Fruit fly (Drosophila melanogaster) whole organism, wandering third instar larva: Measurements from ENCODE around the gene CG42329.

Source experiments
- Abd-B ChIP-seq: fragments of >200 bp; optimal IDR thresholded peaks from 2 replicates; lab custom pipeline; 2017; ENCODE audit warnings: missing biosample characterization, missing genetic modification characterization
- CG9705 ChIP-seq: fragments of 200-800 bp; sonication (Bioruptor generic); optimal IDR thresholded peaks from 2 replicates; lab custom pipeline; 2018; ENCODE audit warnings: missing biosample characterization, mild to moderate bottlenecking, missing genetic modification characterization
- Dfd ChIP-seq: fragments of >200 bp; optimal IDR thresholded peaks from 2 replicates; lab custom pipeline; 2017; ENCODE audit warnings: missing biosample characterization, missing genetic modification characterization
- Hr78 ChIP-seq: fragments of >200 bp; optimal IDR thresholded peaks from 2 replicates; lab custom pipeline; 2017; ENCODE audit warnings: missing biosample characterization, missing genetic modification characterization
- Myc ChIP-seq: fragments of >200 bp; optimal IDR thresholded peaks from 2 replicates; lab custom pipeline; 2017
- OdsH ChIP-seq: fragments of 200-800 bp; sonication (Bioruptor generic); optimal IDR thresholded peaks from 2 replicates; lab custom pipeline; 2016; ENCODE audit warnings: missing biosample characterization, mild to moderate bottlenecking, missing genetic modification characterization
- Rel ChIP-seq, 2 experiments: fragments of 200-800 bp; sonication (Bioruptor generic) in 1 of 2; optimal IDR thresholded peaks; 2 replicates in 1 of 2; 3 replicates in 1 of 2; lab custom pipeline; 2016 to 2019; ENCODE audit warnings: mild to moderate bottlenecking in 2 of 2, missing biosample characterization in 2 of 2, missing genetic modification characterization in 2 of 2, moderate library complexity in 1 of 2
- br ChIP-seq: fragments of 200-800 bp; sonication (Bioruptor generic); optimal IDR thresholded peaks from 2 replicates; lab custom pipeline; 2016; ENCODE audit warnings: missing biosample characterization, missing genetic modification characterization
- brk ChIP-seq: fragments of 200-800 bp; sonication (Bioruptor generic); optimal IDR thresholded peaks from 2 replicates; lab custom pipeline; 2016; ENCODE audit warnings: missing biosample characterization, mild to moderate bottlenecking, missing genetic modification characterization
- dsf ChIP-seq: sonication (Bioruptor generic); optimal IDR thresholded peaks from 2 replicates; lab custom pipeline; 2016; ENCODE audit warnings: missing biosample characterization, missing genetic modification characterization, borderline replicate concordance
- foxo ChIP-seq, 2 experiments: fragments of 200-800 bp; sonication (Bioruptor generic); optimal IDR thresholded peaks; 2 replicates in 1 of 2; 3 replicates in 1 of 2; lab custom pipeline; 2016 to 2017; ENCODE audit warnings: missing biosample characterization in 2 of 2, missing genetic modification characterization in 2 of 2
- h ChIP-seq: fragments of 200-800 bp; sonication (Bioruptor generic); optimal IDR thresholded peaks from 3 replicates; lab custom pipeline; 2016; ENCODE audit warnings: missing biosample characterization, mild to moderate bottlenecking, missing genetic modification characterization
- pan ChIP-seq: fragments of >200 bp; optimal IDR thresholded peaks from 2 replicates; lab custom pipeline; 2017
- rgr ChIP-seq: fragments of 200-800 bp; sonication (Bioruptor generic); optimal IDR thresholded peaks from 3 replicates; lab custom pipeline; 2016; ENCODE audit warnings: missing biosample characterization, mild to moderate bottlenecking, missing genetic modification characterization

DNA sequence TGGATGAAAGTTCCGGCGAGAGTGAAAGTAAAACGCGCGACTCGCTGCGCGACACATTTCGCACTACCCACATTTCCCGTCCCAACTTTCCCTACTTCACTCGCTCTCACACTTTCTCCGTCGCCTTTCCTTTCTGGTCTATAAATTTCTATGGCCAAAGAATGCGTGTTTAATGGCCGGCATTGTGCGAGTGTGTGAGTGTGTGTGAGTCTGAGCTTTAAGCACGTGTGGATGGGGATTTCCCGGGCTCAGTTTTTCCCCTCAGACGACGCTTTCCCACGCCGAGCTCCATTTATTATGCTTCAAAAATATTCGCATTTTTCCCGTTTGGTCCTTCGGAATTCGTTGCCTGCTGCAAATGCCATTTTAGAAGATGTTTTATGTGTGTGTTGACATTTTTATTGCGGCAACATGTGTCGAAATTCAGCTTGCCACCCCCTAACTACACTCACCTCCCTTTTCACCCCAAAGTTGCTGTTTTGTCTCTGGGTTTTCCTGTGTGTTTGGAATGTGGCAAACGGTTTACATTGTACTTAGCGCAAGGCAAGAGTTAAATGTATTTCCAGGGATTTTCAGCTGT is 2.0 kb upstream of the CG42329 start:
- TF ChIP-seq Abd-B = no peak
- TF ChIP-seq CG9705 (GFP tag; lab: Kevin White, UChicago) = no peak
- no peak for TF ChIP-seq pan (lab: Kevin White, UChicago)
- TF ChIP-seq Dfd = no peak
- no peak for TF ChIP-seq Rel (GFP tag; optimal IDR thresholded peaks at IDR 0.05; lab: Kevin White, UChicago)
- no peak for TF ChIP-seq Rel (tag; optimal IDR thresholded peaks at IDR 0.05; lab: Kevin White, UChicago)
- TF ChIP-seq foxo (GFP tag; optimal IDR thresholded peaks at IDR 0.05; lab: Kevin White, UChicago) = no peak
- no peak for TF ChIP-seq h (GFP tag; lab: Kevin White, UChicago)
- no peak for TF ChIP-seq br (GFP tag; lab: Kevin White, UChicago)
- no peak for TF ChIP-seq OdsH (GFP tag; lab: Kevin White, UChicago)
- no peak for TF ChIP-seq brk (GFP tag; lab: Kevin White, UChicago)
- no peak for TF ChIP-seq rgr (GFP tag; lab: Kevin White, UChicago)
- TF ChIP-seq Myc = no peak
- TF ChIP-seq Hr78 (GFP tag; lab: Kevin White, UChicago) = no peak
- TF ChIP-seq dsf = no peak
